Fruit fly (Drosophila melanogaster) S2 (cell line): ENCODE data around the gene CG7810.

Source experiments
- CG8478 ChIP-seq: fragments of >200 bp; optimal IDR thresholded peaks from 2 replicates; lab custom pipeline; 2018
- CTCF ChIP-seq, 2 experiments: fragments of >200 bp; optimal IDR thresholded peaks; 2 replicates each; lab custom pipeline; 2018

The CG7810 gene

dm6 chr2L:8294043-8294442 lies 17.0 kb downstream of the CG7810 start:
- TF ChIP-seq CTCF (optimal IDR thresholded peaks at IDR 0.05; lab: Kevin White, UChicago), result no peak
- TF ChIP-seq CG8478, result no peak

- no peak for TF ChIP-seq CG8478
- no peak for TF ChIP-seq CTCF (optimal IDR thresholded peaks at IDR 0.05; lab: Kevin White, UChicago)
Observed at dm6 chr2L:8293449-8293848, 17.5 kb downstream of the CG7810 start.

- TF ChIP-seq CG8478 (no peak), CTCF (optimal IDR thresholded peaks at IDR 0.05; lab: Kevin White, UChicago) (no peak)
Observed at dm6 chr2L:8292159-8292887, 18.7 kb downstream of the CG7810 start.

- no peak for TF ChIP-seq CTCF (optimal IDR thresholded peaks at IDR 0.05; lab: Kevin White, UChicago)
- TF ChIP-seq CG8478, result no peak
Observed at dm6 chr2L:8290653-8291233, 20.3 kb downstream of the CG7810 start.

DNA sequence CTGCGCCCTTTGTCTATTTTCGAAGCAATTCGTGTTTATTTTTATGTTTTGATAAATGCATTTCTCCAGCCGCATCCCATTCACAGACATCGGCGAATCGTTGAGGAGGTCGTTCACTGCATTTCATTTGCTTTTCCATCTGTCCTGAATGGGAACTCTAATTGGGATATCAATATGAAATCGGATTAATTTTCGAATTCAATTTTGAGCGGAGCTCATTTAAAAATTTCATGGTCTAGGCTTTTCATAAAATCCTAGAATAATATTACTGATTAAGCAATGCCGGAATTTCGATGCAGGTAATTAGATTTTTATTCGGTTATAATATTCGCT lies 20.9 kb downstream of the CG7810 start:
- TF ChIP-seq CG8478, result no peak
- no peak for TF ChIP-seq CTCF (optimal IDR thresholded peaks at IDR 0.05; lab: Kevin White, UChicago)

- no peak for TF ChIP-seq CG8478
Observed at dm6 chr2L:8289352-8290091, 21.5 kb downstream of the CG7810 start.

dm6 chr2L:8288087-8288486 lies 22.9 kb downstream of the CG7810 start:
- no peak for TF ChIP-seq CG8478
- no peak for TF ChIP-seq CTCF (optimal IDR thresholded peaks at IDR 0.05; lab: Kevin White, UChicago)

- no peak for TF ChIP-seq CTCF (optimal IDR thresholded peaks at IDR 0.05; lab: Kevin White, UChicago)
- no peak for TF ChIP-seq CG8478
Observed at dm6 chr2L:8286595-8286994, 24.4 kb downstream of the CG7810 start.

- no peak for TF ChIP-seq CG8478
- no peak for TF ChIP-seq CTCF (optimal IDR thresholded peaks at IDR 0.05; lab: Kevin White, UChicago)
Observed at dm6 chr2L:8284913-8285619, 25.9 kb downstream of the CG7810 start.

- TF ChIP-seq CG8478 (no peak), CTCF (optimal IDR thresholded peaks at IDR 0.05; lab: Kevin White, UChicago) (no peak)
Observed at dm6 chr2L:8281872-8282271, 29.1 kb downstream of the CG7810 start.

dm6 chr2L:8280225-8280624 lies 30.8 kb downstream of the CG7810 start:
- TF ChIP-seq CTCF (optimal IDR thresholded peaks at IDR 0.05; lab: Kevin White, UChicago) (no peak), CG8478 (no peak)

dm6 chr2L:8279400-8280065 lies 31.5 kb downstream of the CG7810 start:
- no peak for TF ChIP-seq CG8478
- no peak for TF ChIP-seq CTCF (optimal IDR thresholded peaks at IDR 0.05; lab: Kevin White, UChicago)

dm6 chr2L:8277561-8278201 lies 33.3 kb downstream of the CG7810 start:
- TF ChIP-seq CTCF (optimal IDR thresholded peaks at IDR 0.05; lab: Kevin White, UChicago) (no peak), CG8478 (no peak)

DNA sequence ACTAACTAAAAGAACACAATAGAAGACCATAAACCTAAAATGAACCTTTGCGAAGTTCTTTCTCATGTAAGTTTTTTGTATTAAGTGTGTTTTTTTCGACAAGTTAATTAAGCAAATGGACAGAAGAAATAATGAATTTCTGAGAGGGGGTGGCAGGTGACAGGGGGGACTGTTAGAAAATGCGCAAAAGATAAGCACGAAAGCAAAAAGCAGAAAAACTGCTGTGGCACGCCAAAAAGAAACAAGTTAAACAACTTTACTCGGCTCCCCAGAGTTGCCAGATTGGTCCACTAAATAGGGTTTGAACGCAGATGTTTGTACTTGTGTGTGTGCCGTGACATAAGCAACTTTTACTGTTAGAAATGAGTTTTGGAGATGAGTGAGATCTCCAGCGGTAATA lies 34.1 kb downstream of the CG7810 start:
- no peak for TF ChIP-seq CTCF (optimal IDR thresholded peaks at IDR 0.05; lab: Kevin White, UChicago)
- TF ChIP-seq CG8478, result no peak

dm6 chr2L:8276287-8276686 lies 34.7 kb downstream of the CG7810 start:
- TF ChIP-seq CG8478 (no peak), CTCF (optimal IDR thresholded peaks at IDR 0.05; lab: Kevin White, UChicago) (no peak)
